Worm (Caenorhabditis elegans) whole organism, L1 larva: ENCODE data around the gene umps-1.

Source experiments
- C04F5.9 ChIP-seq: sonication (generic microtip); optimal IDR thresholded peaks from 2 replicates; lab custom pipeline; 2016; ENCODE audit warnings: missing genetic modification characterization, missing compliant biosample characterization
- aha-1 ChIP-seq: fragments of 150-350 bp; optimal IDR thresholded peaks from 2 replicates; lab custom pipeline; 2014; ENCODE audit warnings: missing biosample characterization, missing genetic modification characterization
- alr-1 ChIP-seq: fragments of 200-800 bp; sonication (Bioruptor generic); optimal IDR thresholded peaks from 2 replicates; lab custom pipeline; 2018; ENCODE audit warnings: borderline replicate concordance, mild to moderate bottlenecking, missing genetic modification characterization, missing compliant biosample characterization
- aly-2 ChIP-seq: fragments of 150-350 bp; optimal IDR thresholded peaks from 2 replicates; lab custom pipeline; 2014; ENCODE audit warnings: missing biosample characterization, missing genetic modification characterization
- blmp-1 ChIP-seq: fragments of 150-350 bp; optimal IDR thresholded peaks from 2 replicates; lab custom pipeline; 2014; ENCODE audit warnings: missing biosample characterization, missing genetic modification characterization
- ceh-63 ChIP-seq: fragments of 200-800 bp; sonication (Bioruptor generic); optimal IDR thresholded peaks from 2 replicates; lab custom pipeline; 2018; ENCODE audit warnings: mild to moderate bottlenecking, missing genetic modification characterization, missing compliant biosample characterization
- ceh-8 ChIP-seq: fragments of 200-800 bp; sonication (Bioruptor generic); optimal IDR thresholded peaks from 2 replicates; lab custom pipeline; 2018; ENCODE audit warnings: mild to moderate bottlenecking, missing genetic modification characterization, moderate library complexity, missing compliant biosample characterization
- dpl-1 ChIP-seq, 3 experiments: fragments of 150-350 bp in 2 of 3; sonication (generic microtip) in 1 of 3; optimal IDR thresholded peaks; 2 replicates each; lab custom pipeline; 2014 to 2017; ENCODE audit warnings: missing biosample characterization in 3 of 3, missing genetic modification characterization in 3 of 3, missing genetic modification reagents in 3 of 3
- efl-1 ChIP-seq, 4 experiments: fragments of 150-350 bp; optimal IDR thresholded peaks in 3 of 4; peaks in 1 of 4; 1 replicate in 1 of 4; 2 replicates in 3 of 4; lab custom pipeline; 2014; ENCODE audit warnings: missing biosample characterization in 2 of 4, missing genetic modification characterization in 2 of 4, missing genetic modification reagents in 2 of 4
- elt-3 ChIP-seq, 6 experiments: fragments of 150-350 bp in 1 of 6; sonication (generic microtip); optimal IDR thresholded peaks; 2 replicates each; lab custom pipeline; 2017 to 2018; ENCODE audit warnings: missing biosample characterization in 6 of 6, missing genetic modification characterization in 6 of 6, inconsistent platforms in 1 of 6
- fkh-10 ChIP-seq: sonication (generic microtip); optimal IDR thresholded peaks from 2 replicates; lab custom pipeline; 2017; ENCODE audit warnings: missing biosample characterization, missing genetic modification reagents, missing genetic modification characterization
- fos-1 ChIP-seq: fragments of 150-350 bp; optimal IDR thresholded peaks from 2 replicates; lab custom pipeline; 2014; ENCODE audit warnings: missing biosample characterization, missing genetic modification characterization
- irx-1 ChIP-seq: sonication (generic microtip); optimal IDR thresholded peaks from 2 replicates; lab custom pipeline; 2016; ENCODE audit warnings: missing genetic modification characterization, missing compliant biosample characterization
- isw-1 ChIP-seq: fragments of 200-800 bp; sonication (Bioruptor generic); IDR thresholded peaks from 2 replicates; pipeline ENCODE4 v1.3.6; 2022; ENCODE audit warnings: missing genetic modification characterization, missing compliant biosample characterization
- lin-14 ChIP-seq: fragments of 200-800 bp; sonication (Bioruptor generic); optimal IDR thresholded peaks from 2 replicates; lab custom pipeline; 2018; ENCODE audit warnings: mild to moderate bottlenecking, missing genetic modification characterization, moderate library complexity, missing compliant biosample characterization
- lin-35 ChIP-seq, 2 experiments: fragments of 150-350 bp; optimal IDR thresholded peaks; 2 replicates each; lab custom pipeline; 2014; ENCODE audit warnings: missing biosample characterization in 2 of 2, missing genetic modification characterization in 2 of 2, missing genetic modification reagents in 2 of 2
- lin-39 ChIP-seq: fragments of 150-350 bp; optimal IDR thresholded peaks from 2 replicates; lab custom pipeline; 2014; ENCODE audit warnings: missing biosample characterization, missing genetic modification reagents, missing genetic modification characterization
- lir-3 ChIP-seq: sonication (generic microtip); optimal IDR thresholded peaks from 2 replicates; lab custom pipeline; 2016; ENCODE audit warnings: mild to moderate bottlenecking, missing genetic modification characterization, moderate library complexity, missing compliant biosample characterization; ENCODE audit not compliant: poor library complexity
- lsy-2 ChIP-seq, 2 experiments: fragments of 150-350 bp; optimal IDR thresholded peaks; 2 replicates each; lab custom pipeline; 2014; ENCODE audit warnings: missing biosample characterization in 2 of 2, missing genetic modification characterization in 2 of 2
- mab-9 ChIP-seq: fragments of 200-800 bp; sonication (Bioruptor generic); IDR thresholded peaks from 2 replicates; pipeline ENCODE4 v1.3.6; 2022; ENCODE audit warnings: missing genetic modification reagents, missing genetic modification characterization, missing compliant biosample characterization
- mdl-1 ChIP-seq, 2 experiments: fragments of 150-350 bp; optimal IDR thresholded peaks; 2 replicates each; lab custom pipeline; 2014 to 2017; ENCODE audit warnings: missing biosample characterization in 2 of 2, missing genetic modification characterization in 2 of 2, inconsistent platforms in 1 of 2
- mep-1 ChIP-seq: fragments of 150-350 bp; optimal IDR thresholded peaks from 2 replicates; lab custom pipeline; 2014; ENCODE audit warnings: missing biosample characterization, missing genetic modification characterization
- nhr-11 ChIP-seq: fragments of 150-350 bp; optimal IDR thresholded peaks from 2 replicates; lab custom pipeline; 2014; ENCODE audit warnings: missing biosample characterization, missing genetic modification characterization
- nhr-12 ChIP-seq: sonication (generic microtip); optimal IDR thresholded peaks from 2 replicates; lab custom pipeline; 2017; ENCODE audit warnings: missing biosample characterization, missing genetic modification characterization
- nhr-20 ChIP-seq: sonication (generic microtip); optimal IDR thresholded peaks from 2 replicates; lab custom pipeline; 2016; ENCODE audit warnings: mild to moderate bottlenecking, missing genetic modification characterization, missing compliant biosample characterization
- nhr-237 ChIP-seq: fragments of 150-350 bp; optimal IDR thresholded peaks from 2 replicates; lab custom pipeline; 2014; ENCODE audit warnings: missing biosample characterization, missing genetic modification characterization
- nhr-28 ChIP-seq: fragments of 150-350 bp; optimal IDR thresholded peaks from 2 replicates; lab custom pipeline; 2014; ENCODE audit warnings: missing biosample characterization, missing genetic modification characterization
- nhr-71 ChIP-seq: sonication (generic microtip); optimal IDR thresholded peaks from 2 replicates; lab custom pipeline; 2016; ENCODE audit warnings: mild to moderate bottlenecking, missing genetic modification characterization, moderate library complexity, missing compliant biosample characterization
- nhr-77 ChIP-seq: fragments of 150-350 bp; optimal IDR thresholded peaks from 2 replicates; lab custom pipeline; 2014; ENCODE audit warnings: missing biosample characterization, missing genetic modification characterization
- nhr-85 ChIP-seq: sonication (generic microtip); peaks from one replicate; lab custom pipeline; 2016; ENCODE audit warnings: missing genetic modification characterization, inconsistent platforms, missing compliant biosample characterization
- rnt-1 ChIP-seq: sonication (generic microtip); optimal IDR thresholded peaks from 2 replicates; lab custom pipeline; 2016; ENCODE audit warnings: mild to moderate bottlenecking, missing genetic modification characterization, moderate library complexity, missing compliant biosample characterization
- snu-23 ChIP-seq: sonication (generic microtip); optimal IDR thresholded peaks from 2 replicates; lab custom pipeline; 2016; ENCODE audit warnings: missing genetic modification characterization, missing compliant biosample characterization
- swsn-7 ChIP-seq: sonication (generic microtip); optimal IDR thresholded peaks from 2 replicates; lab custom pipeline; 2016; ENCODE audit warnings: missing genetic modification characterization, missing compliant biosample characterization
- tbx-2 ChIP-seq: sonication (generic microtip); optimal IDR thresholded peaks from 2 replicates; lab custom pipeline; 2016; ENCODE audit warnings: missing genetic modification characterization, missing compliant biosample characterization
- unc-130 ChIP-seq: fragments of 150-350 bp; optimal IDR thresholded peaks from 2 replicates; lab custom pipeline; 2017; ENCODE audit warnings: missing biosample characterization, missing genetic modification characterization, inconsistent platforms
- unc-30 ChIP-seq: sonication (generic microtip); optimal IDR thresholded peaks from 2 replicates; lab custom pipeline; 2017; ENCODE audit warnings: missing biosample characterization, missing genetic modification characterization
- zag-1 ChIP-seq: fragments of 150-350 bp; optimal IDR thresholded peaks from 2 replicates; lab custom pipeline; 2014; ENCODE audit warnings: missing biosample characterization, missing genetic modification characterization
- ztf-4 ChIP-seq: fragments of 150-350 bp; optimal IDR thresholded peaks from 2 replicates; lab custom pipeline; 2014; ENCODE audit warnings: missing biosample characterization, missing genetic modification characterization

Gene umps-1

ce11 chrIII:10332560-10332959 lies 24.9 kb downstream of the umps-1 start, which contains the start of gene T07C4.12:
TSS of gene T07C4.12 (minus strand) at chrIII:10332660.
- TF ChIP-seq C04F5.9 (no peak), lsy-2 (tag; optimal IDR thresholded peaks at IDR 0.05; lab: Kevin White, UChicago) (no peak), fkh-10 (no peak), blmp-1 (tag; lab: Kevin White, UChicago) (no peak), lin-39 (tag; lab: Kevin White, UChicago) (no peak)
- TF ChIP-seq, all 84 proteins: peak for 0

- TF ChIP-seq dpl-1 (GFP tag; optimal IDR thresholded peaks at IDR 0.05; lab: Kevin White, UChicago), result peak in 1 of 3 experiments; percentile 26
- TF ChIP-seq zag-1 (tag; lab: Kevin White, UChicago), result no peak
- peak; percentile 14 for TF ChIP-seq fos-1
- no peak for TF ChIP-seq blmp-1 (tag; lab: Kevin White, UChicago)
- no peak for TF ChIP-seq irx-1 (tag; lab: Kevin White, UChicago)
- peak in 1 of 2 experiments; percentile 1 for TF ChIP-seq efl-1 (optimal IDR thresholded peaks at IDR 0.05; lab: Kevin White, UChicago)
- TF ChIP-seq efl-1 (GFP tag; optimal IDR thresholded peaks at IDR 0.05 in 1 of 2; lab: Kevin White, UChicago), result peak in 1 of 2 experiments; percentile 90
- 0 out of 2 replicates have a peak, but pooled peaks have one; percentile 16 for TF ChIP-seq isw-1 (GFP tag; lab: Robert Waterston, UW)
- peak; percentile 14 for TF ChIP-seq snu-23 (GFP tag; lab: Kevin White, UChicago)
- TF ChIP-seq lin-35 (GFP tag; optimal IDR thresholded peaks at IDR 0.05; lab: Kevin White, UChicago), result peak in 1 of 2 experiments; percentile 4
- peak; percentile 67 for TF ChIP-seq nhr-85
- peak; percentile 0 for TF ChIP-seq nhr-20 (tag; lab: Kevin White, UChicago)
- TF ChIP-seq nhr-71 (tag; lab: Kevin White, UChicago), result peak; percentile 25
- peak; percentile 38 for TF ChIP-seq mep-1 (tag; lab: Kevin White, UChicago)
- peak in 1 of 2 experiments; percentile 19 for TF ChIP-seq lsy-2 (tag; optimal IDR thresholded peaks at IDR 0.05; lab: Kevin White, UChicago)
- TF ChIP-seq tbx-2 (tag; lab: Kevin White, UChicago), result no peak
- TF ChIP-seq lin-14 (GFP tag; lab: Kevin White, UChicago), result peak; percentile 46
- no peak for TF ChIP-seq lin-39 (tag; lab: Kevin White, UChicago)
Observed at ce11 chrIII:10331232-10331631, 26.2 kb downstream of the umps-1 start.

DNA sequence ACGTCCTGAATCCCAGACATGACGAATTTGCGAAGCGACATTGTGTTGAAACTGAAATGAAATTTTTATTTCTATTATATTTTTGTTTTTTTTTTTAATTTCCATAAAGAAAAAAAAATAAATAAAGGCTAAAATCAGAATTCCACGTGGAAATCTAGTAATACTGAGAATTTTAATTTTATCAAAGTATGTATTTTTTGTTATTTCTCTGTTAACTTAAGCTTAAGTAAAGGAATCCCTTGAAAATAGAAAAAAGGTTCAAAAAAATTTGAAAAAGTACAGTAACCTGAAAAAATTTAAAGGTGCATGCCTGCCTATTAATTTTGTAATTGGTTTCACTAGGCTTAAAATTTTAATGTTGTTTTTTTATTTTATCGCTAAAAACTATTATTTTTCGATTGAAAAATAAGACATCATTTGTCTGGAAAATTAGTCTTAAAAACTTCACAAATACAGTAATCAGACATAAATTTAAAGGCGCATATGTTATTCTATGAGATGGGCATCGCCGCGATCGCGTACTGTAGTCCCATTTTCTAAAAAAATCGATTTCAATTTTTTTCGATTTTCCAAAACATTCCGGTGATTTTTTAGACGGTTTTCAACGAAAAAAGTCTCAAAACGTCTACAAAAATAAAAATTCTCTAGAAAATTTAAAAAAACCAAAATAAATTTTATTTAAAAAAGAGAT lies 26.9 kb downstream of the umps-1 start, which contains the start of gene nex-2:
nex-2 (minus strand) TSS at position 51 of the 691 bp plus-strand sequence.
- TF ChIP-seq nhr-12 (no peak), fkh-10 (no peak), aly-2 (tag; lab: Kevin White, UChicago) (no peak), ztf-4 (tag; lab: Kevin White, UChicago) (no peak), swsn-7 (no peak), nhr-237 (tag; lab: Kevin White, UChicago) (no peak), elt-3 (tag; optimal IDR thresholded peaks at IDR 0.05; lab: Kevin White, UChicago) (no peak), nhr-85 (no peak), lir-3 (tag; lab: Kevin White, UChicago) (no peak), ceh-8 (GFP tag; lab: Kevin White, UChicago) (no peak), isw-1 (GFP tag; lab: Robert Waterston, UW) (no peak), nhr-77 (tag; lab: Kevin White, UChicago) (no peak), nhr-28 (tag; lab: Kevin White, UChicago) (no peak), ceh-63 (GFP tag; lab: Kevin White, UChicago) (no peak), mab-9 (GFP tag; lab: Robert Waterston, UW) (no peak)

ce11 chrIII:10329811-10330210 lies 27.6 kb downstream of the umps-1 start:
- TF ChIP-seq unc-130 (tag; lab: Kevin White, UChicago) (no peak), lsy-2 (tag; optimal IDR thresholded peaks at IDR 0.05; lab: Kevin White, UChicago) (peak in 1 of 2 experiments; percentile 6), ztf-4 (tag; lab: Kevin White, UChicago) (no peak), aha-1 (no peak), C04F5.9 (no peak), mep-1 (tag; lab: Kevin White, UChicago) (no peak), rnt-1 (peak; percentile 19), nhr-11 (tag; lab: Kevin White, UChicago) (no peak), elt-3 (tag; optimal IDR thresholded peaks at IDR 0.05; lab: Kevin White, UChicago) (peak in 2 of 6 experiments; percentile 34 to 82), ceh-63 (GFP tag; lab: Kevin White, UChicago) (no peak), lin-35 (GFP tag; optimal IDR thresholded peaks at IDR 0.05; lab: Kevin White, UChicago) (peak in 1 of 2 experiments; percentile 6), blmp-1 (tag; lab: Kevin White, UChicago) (peak; percentile 7), alr-1 (tag; lab: Kevin White, UChicago) (no peak), mdl-1 (tag; optimal IDR thresholded peaks at IDR 0.05; lab: Kevin White, UChicago) (peak in 1 of 2 experiments; percentile 38), unc-30 (no peak), efl-1 (optimal IDR thresholded peaks at IDR 0.05; lab: Kevin White, UChicago) (no peak), efl-1 (GFP tag; optimal IDR thresholded peaks at IDR 0.05 in 1 of 2; lab: Kevin White, UChicago) (peak in 1 of 2 experiments; percentile 10), lir-3 (tag; lab: Kevin White, UChicago) (no peak), lin-14 (GFP tag; lab: Kevin White, UChicago) (peak; percentile 56)
